Fruit fly (Drosophila melanogaster) whole organism, embryonic: ENCODE data around the gene Rlb1.

Experiments
- Adf1 ChIP-seq: fragments of 200-800 bp; sonication (Bioruptor generic); IDR thresholded peaks from 2 replicates; pipeline ENCODE4 v1.3.6; 2022; ENCODE audit warnings: missing biosample characterization, missing genetic modification characterization
- CG10209 ChIP-seq: fragments of 200-800 bp; sonication (Bioruptor generic); optimal IDR thresholded peaks from 3 replicates; lab custom pipeline; 2017; ENCODE audit warnings: missing biosample characterization, mild to moderate bottlenecking, missing genetic modification characterization, missing genetic modification reagents
- CG11093 ChIP-seq: fragments of 200-800 bp; sonication (Bioruptor generic); IDR thresholded peaks from 3 replicates; pipeline ENCODE4 v1.3.6; 2022; ENCODE audit warnings: missing biosample characterization, missing genetic modification characterization
- CG1529 ChIP-seq: fragments of 200-800 bp; sonication (Bioruptor generic); optimal IDR thresholded peaks from 3 replicates; lab custom pipeline; 2018; ENCODE audit warnings: missing biosample characterization, missing genetic modification characterization
- CG17361 ChIP-seq: fragments of 200-800 bp; sonication (Bioruptor generic); IDR thresholded peaks from 3 replicates; pipeline ENCODE4 v1.3.6; 2022; ENCODE audit warnings: missing biosample characterization, missing genetic modification characterization
- CG1792 ChIP-seq: fragments of 200-800 bp; sonication (Bioruptor generic); optimal IDR thresholded peaks from 2 replicates; lab custom pipeline; 2016; ENCODE audit warnings: missing biosample characterization, missing genetic modification characterization
- CG2712 ChIP-seq: fragments of 200-800 bp; optimal IDR thresholded peaks from 3 replicates; lab custom pipeline; 2019; ENCODE audit warnings: missing biosample characterization, mild to moderate bottlenecking, missing genetic modification characterization, moderate library complexity
- CG2889 ChIP-seq: fragments of 200-800 bp; sonication (Bioruptor generic); IDR thresholded peaks from 3 replicates; pipeline ENCODE4 v1.3.6; 2022; ENCODE audit warnings: missing biosample characterization, missing genetic modification characterization
- CG30403 ChIP-seq: fragments of 200-800 bp; sonication (Bioruptor generic); optimal IDR thresholded peaks from 3 replicates; lab custom pipeline; 2016; ENCODE audit warnings: missing biosample characterization, missing genetic modification characterization
- CG3995 ChIP-seq: fragments of 200-800 bp; sonication (Bioruptor generic); optimal IDR thresholded peaks from 3 replicates; lab custom pipeline; 2016; ENCODE audit warnings: missing biosample characterization, missing genetic modification characterization
- CG6654 ChIP-seq: fragments of 200-800 bp; sonication (Bioruptor generic); optimal IDR thresholded peaks from 2 replicates; lab custom pipeline; 2017; ENCODE audit warnings: missing biosample characterization, mild to moderate bottlenecking, missing genetic modification characterization
- CG6765 ChIP-seq: fragments of 200-800 bp; sonication (Bioruptor generic); optimal IDR thresholded peaks from 3 replicates; lab custom pipeline; 2017; ENCODE audit warnings: missing biosample characterization, mild to moderate bottlenecking, missing genetic modification characterization
- CG7357 ChIP-seq: fragments of 200-800 bp; sonication (Bioruptor generic); IDR thresholded peaks from 3 replicates; pipeline ENCODE4 v1.3.6; 2022; ENCODE audit warnings: missing biosample characterization, missing genetic modification characterization
- CG8388 ChIP-seq: fragments of 200-800 bp; sonication (Bioruptor generic); optimal IDR thresholded peaks from 2 replicates; lab custom pipeline; 2019; ENCODE audit warnings: missing biosample characterization, mild to moderate bottlenecking, missing genetic modification characterization, moderate library complexity
- Camta ChIP-seq: fragments of 200-800 bp; sonication (Bioruptor generic); optimal IDR thresholded peaks from 2 replicates; lab custom pipeline; 2016; ENCODE audit warnings: missing biosample characterization, missing genetic modification characterization
- CrebB ChIP-seq: fragments of 200-800 bp; sonication (Bioruptor generic); optimal IDR thresholded peaks from 3 replicates; lab custom pipeline; 2018; ENCODE audit warnings: missing biosample characterization, mild to moderate bottlenecking, missing genetic modification characterization
- D19A ChIP-seq: fragments of 200-800 bp; optimal IDR thresholded peaks from 3 replicates; lab custom pipeline; 2019; ENCODE audit warnings: missing biosample characterization, mild to moderate bottlenecking, missing genetic modification characterization, moderate library complexity
- Drgx ChIP-seq: fragments of 200-800 bp; sonication (Bioruptor generic); IDR thresholded peaks from 2 replicates; pipeline ENCODE4 v1.3.6; 2022; ENCODE audit warnings: missing biosample characterization, missing genetic modification characterization
- Ets65A ChIP-seq: fragments of 200-800 bp; sonication (Bioruptor generic); peaks from one replicate; lab custom pipeline; 2016; ENCODE audit warnings: missing biosample characterization, missing genetic modification characterization
- H15 ChIP-seq: fragments of 200-800 bp; sonication (Bioruptor generic); IDR thresholded peaks from 3 replicates; pipeline ENCODE4 v1.3.6; 2022; ENCODE audit warnings: missing biosample characterization, missing genetic modification characterization
- HLH54F ChIP-seq: fragments of 200-800 bp; sonication (Bioruptor generic); optimal IDR thresholded peaks from 3 replicates; lab custom pipeline; 2016; ENCODE audit warnings: missing biosample characterization, missing genetic modification characterization
- Jarid2 ChIP-seq: fragments of 200-800 bp; sonication (Bioruptor generic); optimal IDR thresholded peaks from 3 replicates; lab custom pipeline; 2017; ENCODE audit warnings: mild to moderate bottlenecking, missing biosample characterization, missing genetic modification reagents, missing genetic modification characterization
- Mad ChIP-seq: fragments of 200-800 bp; sonication (Bioruptor generic); optimal IDR thresholded peaks from 2 replicates; lab custom pipeline; 2016; ENCODE audit warnings: missing biosample characterization, missing genetic modification characterization
- NfI ChIP-seq: fragments of 200-800 bp; sonication (Bioruptor generic); optimal IDR thresholded peaks from 3 replicates; lab custom pipeline; 2018; ENCODE audit warnings: missing biosample characterization, mild to moderate bottlenecking, missing genetic modification characterization, moderate library complexity
- Oaz ChIP-seq: fragments of 200-800 bp; sonication (Bioruptor generic); IDR thresholded peaks from 2 replicates; pipeline ENCODE4 v1.3.6; 2022; ENCODE audit warnings: missing biosample characterization, missing genetic modification characterization
- Oli ChIP-seq: fragments of 200-800 bp; sonication (Bioruptor generic); optimal IDR thresholded peaks from 2 replicates; lab custom pipeline; 2018; ENCODE audit warnings: missing biosample characterization, mild to moderate bottlenecking, missing genetic modification characterization, moderate library complexity
- Pdp1 ChIP-seq, 2 experiments: fragments of 200-800 bp; sonication (Bioruptor generic); optimal IDR thresholded peaks; 3 replicates each; lab custom pipeline; 2016; ENCODE audit warnings: missing biosample characterization in 2 of 2, missing genetic modification characterization in 2 of 2, mild to moderate bottlenecking in 1 of 2, moderate library complexity in 1 of 2
- Six4 ChIP-seq: fragments of 200-800 bp; sonication (Bioruptor generic); optimal IDR thresholded peaks from 2 replicates; lab custom pipeline; 2016; ENCODE audit warnings: missing biosample characterization, missing genetic modification characterization
- amos ChIP-seq: fragments of 200-800 bp; sonication (Bioruptor generic); IDR thresholded peaks from 2 replicates; pipeline ENCODE4 v1.3.6; 2022; ENCODE audit warnings: missing biosample characterization, missing genetic modification characterization; ENCODE audit not compliant: partially characterized antibody
- az2 ChIP-seq: fragments of 200-800 bp; sonication (Bioruptor generic); optimal IDR thresholded peaks from 3 replicates; lab custom pipeline; 2016; ENCODE audit warnings: missing biosample characterization, missing genetic modification characterization
- bab2 ChIP-seq: fragments of 200-800 bp; sonication (Bioruptor generic); optimal IDR thresholded peaks from 2 replicates; lab custom pipeline; 2016; ENCODE audit warnings: missing biosample characterization, missing genetic modification characterization
- bcd ChIP-seq: fragments of 200-800 bp; sonication (Bioruptor generic); optimal IDR thresholded peaks from 2 replicates; lab custom pipeline; 2017; ENCODE audit warnings: missing biosample characterization, mild to moderate bottlenecking, missing genetic modification characterization
- dan ChIP-seq: fragments of 200-800 bp; sonication (Bioruptor generic); IDR thresholded peaks from 2 replicates; pipeline ENCODE4 v1.3.6; 2022; ENCODE audit warnings: missing biosample characterization, missing genetic modification characterization
- dimm ChIP-seq: fragments of 200-800 bp; sonication (Bioruptor generic); IDR thresholded peaks from 2 replicates; pipeline ENCODE4 v1.3.6; 2022; ENCODE audit warnings: missing biosample characterization, missing genetic modification characterization
- disco-r ChIP-seq: fragments of 200-800 bp; sonication (Bioruptor generic); optimal IDR thresholded peaks from 2 replicates; lab custom pipeline; 2016; ENCODE audit warnings: missing biosample characterization, missing genetic modification characterization
- fd102C ChIP-seq: fragments of 200-800 bp; sonication (Bioruptor generic); optimal IDR thresholded peaks from 2 replicates; lab custom pipeline; 2018; ENCODE audit warnings: missing biosample characterization, mild to moderate bottlenecking, missing genetic modification characterization, moderate library complexity
- gem ChIP-seq: fragments of 200-800 bp; sonication (Bioruptor generic); optimal IDR thresholded peaks from 2 replicates; lab custom pipeline; 2019; ENCODE audit warnings: missing biosample characterization, mild to moderate bottlenecking, missing genetic modification characterization, moderate library complexity
- grn ChIP-seq: fragments of 200-800 bp; sonication (Bioruptor generic); optimal IDR thresholded peaks from 3 replicates; lab custom pipeline; 2017; ENCODE audit warnings: missing biosample characterization, missing genetic modification characterization
- gsb ChIP-seq: fragments of 200-800 bp; sonication (Bioruptor generic); IDR thresholded peaks from 2 replicates; pipeline ENCODE4 v1.3.6; 2022; ENCODE audit warnings: missing biosample characterization, missing genetic modification characterization
- her ChIP-seq: fragments of 200-800 bp; sonication (Bioruptor generic); optimal IDR thresholded peaks from 2 replicates; lab custom pipeline; 2016; ENCODE audit warnings: missing biosample characterization, missing genetic modification characterization
- lov ChIP-seq, 2 experiments: fragments of 200-800 bp in 1 of 2; fragments of >200 bp in 1 of 2; sonication (Bioruptor generic) in 1 of 2; IDR thresholded peaks in 1 of 2; optimal IDR thresholded peaks in 1 of 2; 2 replicates in 1 of 2; 3 replicates in 1 of 2; pipeline versions ENCODE4 v1.3.6 to Lab custom; 2017 to 2022; ENCODE audit warnings: missing biosample characterization in 1 of 2, missing genetic modification characterization in 1 of 2
- nerfin-1 ChIP-seq: fragments of 200-800 bp; sonication (Bioruptor generic); optimal IDR thresholded peaks from 3 replicates; lab custom pipeline; 2019; ENCODE audit warnings: missing biosample characterization, mild to moderate bottlenecking, missing genetic modification characterization, moderate library complexity
- otp ChIP-seq: fragments of 200-800 bp; sonication (Bioruptor generic); IDR thresholded peaks from 3 replicates; pipeline ENCODE4, ENCODE4 v1.3.6; 2022; ENCODE audit warnings: missing biosample characterization, missing genetic modification characterization
- pan ChIP-seq, 4 experiments: fragments of >200 bp in 3 of 4; fragments of 200-800 bp in 1 of 4; sonication (Bioruptor generic) in 1 of 4; optimal IDR thresholded peaks in 3 of 4; IDR thresholded peaks in 1 of 4; 2 replicates each; pipeline versions ENCODE4 v1.3.6 to Lab custom; 2017 to 2022; ENCODE audit warnings: missing biosample characterization in 2 of 4, missing genetic modification characterization in 2 of 4, mixed read lengths in 1 of 4
- pb ChIP-seq: fragments of 200-800 bp; sonication (Bioruptor generic); optimal IDR thresholded peaks from 3 replicates; lab custom pipeline; 2016; ENCODE audit warnings: missing biosample characterization, missing genetic modification characterization
- pfk ChIP-seq: fragments of 200-800 bp; sonication (Bioruptor generic); optimal IDR thresholded peaks from 2 replicates; lab custom pipeline; 2018; ENCODE audit warnings: missing biosample characterization, mild to moderate bottlenecking, missing genetic modification characterization, moderate library complexity
- run ChIP-seq: fragments of 200-800 bp; sonication (Bioruptor generic); optimal IDR thresholded peaks from 3 replicates; lab custom pipeline; 2018; ENCODE audit warnings: missing biosample characterization, mild to moderate bottlenecking, missing genetic modification characterization
- scrt ChIP-seq: fragments of 200-800 bp; sonication (Bioruptor generic); optimal IDR thresholded peaks from 2 replicates; lab custom pipeline; 2018; ENCODE audit warnings: missing biosample characterization, mild to moderate bottlenecking, missing genetic modification characterization, moderate library complexity
- slbo ChIP-seq: fragments of 200-800 bp; sonication (Bioruptor generic); IDR thresholded peaks from 2 replicates; pipeline ENCODE4 v1.3.6; 2022; ENCODE audit warnings: missing biosample characterization, missing genetic modification characterization
- slp2 ChIP-seq: fragments of 200-800 bp; sonication (Bioruptor generic); optimal IDR thresholded peaks from 2 replicates; lab custom pipeline; 2016; ENCODE audit warnings: missing biosample characterization, missing genetic modification characterization
- trh ChIP-seq: fragments of 200-800 bp; sonication (Bioruptor generic); optimal IDR thresholded peaks from 2 replicates; lab custom pipeline; 2016; ENCODE audit warnings: missing biosample characterization, missing genetic modification characterization
- tup ChIP-seq: fragments of 200-800 bp; sonication (Bioruptor generic); optimal IDR thresholded peaks from 2 replicates; lab custom pipeline; 2016; ENCODE audit warnings: missing biosample characterization, mild to moderate bottlenecking, missing genetic modification characterization, moderate library complexity

The Rlb1 gene

dm6 chr3R:9504355-9504754, 8.8 kb upstream of the Rlb1 start, which contains the start of gene CG8149 (continued):
- peak; percentile 13 for TF ChIP-seq CG30403 (GFP tag; lab: Kevin White, UChicago)
- TF ChIP-seq fd102C (GFP tag; lab: Kevin White, UChicago) = no peak
- TF ChIP-seq CG1529 (GFP tag; lab: Kevin White, UChicago) = no peak
- no peak for TF ChIP-seq HLH54F (GFP tag; lab: Kevin White, UChicago)
- no peak for TF ChIP-seq az2
- no peak for TF ChIP-seq CG6765 (GFP tag; lab: Kevin White, UChicago)
- TF ChIP-seq H15 = no peak
- TF ChIP-seq Camta = no peak
- no peak for TF ChIP-seq CG11093
- TF ChIP-seq dan = no peak
- no peak for TF ChIP-seq run (tag; lab: Kevin White, UChicago)
- no peak for TF ChIP-seq tup (GFP tag; lab: Kevin White, UChicago)
- no peak for TF ChIP-seq CG8388 (GFP tag; lab: Kevin White, UChicago)
- peak; percentile 33 for TF ChIP-seq bab2 (GFP tag; lab: Kevin White, UChicago)
- no peak for TF ChIP-seq otp
- peak in 1 of 2 experiments; percentile 37 for TF ChIP-seq Pdp1 (GFP tag; optimal IDR thresholded peaks at IDR 0.05; lab: Kevin White, UChicago)
- no peak for TF ChIP-seq Six4 (GFP tag; lab: Kevin White, UChicago)
- no peak for TF ChIP-seq Adf1 (GFP tag; lab: Robert Waterston, UW)
- TF ChIP-seq slp2 (GFP tag; lab: Kevin White, UChicago) = no peak
- no peak for TF ChIP-seq Mad (GFP tag; lab: Kevin White, UChicago)
- TF ChIP-seq CG2712 (tag; lab: Kevin White, UChicago) = peak; percentile 35
- TF ChIP-seq CG6654 = no peak
- TF ChIP-seq amos (GFP tag; lab: Robert Waterston, UW) = peak; percentile 86
- no peak for TF ChIP-seq Ets65A (GFP tag; lab: Kevin White, UChicago)
- TF ChIP-seq CG10209 (GFP tag; lab: Kevin White, UChicago) = no peak
- no peak for TF ChIP-seq NfI
- no peak for TF ChIP-seq disco-r (GFP tag; lab: Kevin White, UChicago)
- TF ChIP-seq Oli (tag; lab: Kevin White, UChicago) = no peak
- TF ChIP-seq nerfin-1 (tag; lab: Kevin White, UChicago) = no peak
- TF ChIP-seq D19A (tag; lab: Kevin White, UChicago) = peak; percentile 13
- peak; percentile 57 for TF ChIP-seq CG3995 (GFP tag; lab: Kevin White, UChicago)
- no peak for TF ChIP-seq pfk (GFP tag; lab: Kevin White, UChicago)
- TF ChIP-seq Drgx (GFP tag; lab: Robert Waterston, UW) = no peak
- TF ChIP-seq CG1792 = no peak
- no peak for TF ChIP-seq gsb (GFP tag; lab: Robert Waterston, UW)
- TF ChIP-seq pan (optimal IDR thresholded peaks at IDR 0.05; lab: Kevin White, UChicago) = no peak
- TF ChIP-seq pan (GFP tag; optimal IDR thresholded peaks at IDR 0.05 in 1 of 2, IDR thresholded peaks at IDR 0.05 in 1 of 2) = no peak
- no peak for TF ChIP-seq CG17361 (GFP tag; lab: Robert Waterston, UW)
- no peak for TF ChIP-seq Oaz
- TF ChIP-seq bcd (GFP tag; lab: Kevin White, UChicago) = no peak
- TF ChIP-seq slbo (GFP tag; lab: Robert Waterston, UW) = no peak
- no peak for TF ChIP-seq CG2889
- no peak for TF ChIP-seq trh (GFP tag; lab: Kevin White, UChicago)
- TF ChIP-seq CG7357 (GFP tag; lab: Robert Waterston, UW) = no peak
- no peak for TF ChIP-seq scrt (GFP tag; lab: Kevin White, UChicago)
- TF ChIP-seq lov (optimal IDR thresholded peaks at IDR 0.05; lab: Kevin White, UChicago) = no peak
- TF ChIP-seq lov (GFP tag; IDR thresholded peaks at IDR 0.05; lab: Robert Waterston, UW) = no peak
- peak; percentile 90 for TF ChIP-seq grn
- no peak for TF ChIP-seq pb (GFP tag; lab: Kevin White, UChicago)
- no peak for TF ChIP-seq her (GFP tag; lab: Kevin White, UChicago)
- no peak for TF ChIP-seq Jarid2 (GFP tag; lab: Kevin White, UChicago)
- TF ChIP-seq dimm (GFP tag; lab: Robert Waterston, UW) = no peak
- no peak for TF ChIP-seq gem (tag; lab: Kevin White, UChicago)
- TF ChIP-seq CrebB (tag; lab: Kevin White, UChicago) = no peak
